Fruit fly (Drosophila melanogaster): Measurements from ENCODE around the gene pths.

- no peak for TF ChIP-seq CG34406 (GFP tag; optimal IDR thresholded peaks at IDR 0.05)
- TF ChIP-seq CG6276 (GFP tag; optimal IDR thresholded peaks at IDR 0.05), result no peak
- TF ChIP-seq esn (GFP tag; optimal IDR thresholded peaks at IDR 0.05), result no peak
- TF ChIP-seq Gug (GFP tag; IDR thresholded peaks at IDR 0.05), result no peak
- TF ChIP-seq cyc (GFP tag; optimal IDR thresholded peaks at IDR 0.05), result no peak
- TF ChIP-seq Sox102F (GFP tag; optimal IDR thresholded peaks at IDR 0.05), result no peak
- TF ChIP-seq CG6792 (GFP tag; optimal IDR thresholded peaks at IDR 0.05), result no peak
Measured at dm6 chr2L:21115687-21116086, 27.3 kb upstream of the pths start.

Measured in whole organism, prepupa.